Worm (Caenorhabditis elegans) whole organism, L3 larva: ENCODE data around the gene try-3.

ENCODE experiments used
- mdl-1 ChIP-seq: fragments of 150-350 bp; optimal IDR thresholded peaks from 2 replicates; lab custom pipeline; 2014; ENCODE audit warnings: missing biosample characterization, missing genetic modification characterization
- snpc-4 ChIP-seq: fragments of 150-350 bp; optimal IDR thresholded peaks from 2 replicates; lab custom pipeline; 2014; ENCODE audit warnings: missing biosample characterization, missing genetic modification characterization
- unc-39 ChIP-seq: sonication (generic microtip); optimal IDR thresholded peaks from 4 replicates; lab custom pipeline; 2017; ENCODE audit warnings: missing biosample characterization, missing genetic modification characterization

DNA sequence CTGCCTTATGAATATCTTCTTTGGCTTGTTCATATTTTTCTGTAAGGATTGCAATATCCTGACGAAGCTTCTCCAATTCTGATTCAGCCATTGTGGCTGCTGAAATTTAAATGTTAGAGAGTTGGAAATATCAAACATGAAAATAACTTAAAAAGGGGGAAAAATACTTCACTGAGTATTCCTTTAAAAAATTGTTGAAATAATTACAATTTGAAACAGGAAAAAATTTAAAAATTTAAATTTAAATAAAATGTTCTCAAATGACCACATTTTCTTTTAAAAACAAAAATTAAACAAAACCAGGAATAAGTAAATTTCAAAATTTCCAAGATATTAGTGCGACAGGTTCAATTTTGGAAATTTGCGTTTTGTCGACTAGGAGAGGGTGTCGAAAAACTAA, 15.3 kb downstream of the try-3 start, which contains the start of gene bicd-1:
- TF ChIP-seq unc-39 (tag; lab: Kevin White, UChicago) (no peak), snpc-4 (tag; lab: Kevin White, UChicago) (no peak), mdl-1 (no peak)
